Worm (Caenorhabditis elegans): ENCODE measurements around the gene T08G3.13.
A peak's percentile ranks its signal among the peaks of the same experiment; 100 is the strongest.

T08G3.13 gene

ce11 chrV:16435510-16435909, 12.3 kb upstream of the T08G3.13 start, which contains the start of the genes F26D2.13 and F26D2.14:
Gene F26D2.13, minus strand, starts transcription at chrV:16435610.
Gene F26D2.14, plus strand, starts transcription at chrV:16435855.
- no peak for TF ChIP-seq sox-2 (GFP tag; IDR thresholded peaks at IDR 0.05)

ce11 chrV:16437546-16437945, 10.3 kb upstream of the T08G3.13 start, which contains the start of gene F26D2.15:
Gene F26D2.15, plus strand, starts transcription at chrV:16437846.
- no peak for TF ChIP-seq ceh-9 (tag; optimal IDR thresholded peaks at IDR 0.05)
- no peak for TF ChIP-seq K02D7.2 (tag; optimal IDR thresholded peaks at IDR 0.05)
- TF ChIP-seq che-1 (tag; optimal IDR thresholded peaks at IDR 0.05) = no peak
- TF ChIP-seq fkh-10 (GFP tag; optimal IDR thresholded peaks at IDR 0.05) = no peak
- no peak for TF ChIP-seq unc-86 (tag; optimal IDR thresholded peaks at IDR 0.05)
- no peak for TF ChIP-seq Y22D7AL.16 (tag; optimal IDR thresholded peaks at IDR 0.05)
- no peak for TF ChIP-seq C08G9.2 (tag; optimal IDR thresholded peaks at IDR 0.05)

DNA sequence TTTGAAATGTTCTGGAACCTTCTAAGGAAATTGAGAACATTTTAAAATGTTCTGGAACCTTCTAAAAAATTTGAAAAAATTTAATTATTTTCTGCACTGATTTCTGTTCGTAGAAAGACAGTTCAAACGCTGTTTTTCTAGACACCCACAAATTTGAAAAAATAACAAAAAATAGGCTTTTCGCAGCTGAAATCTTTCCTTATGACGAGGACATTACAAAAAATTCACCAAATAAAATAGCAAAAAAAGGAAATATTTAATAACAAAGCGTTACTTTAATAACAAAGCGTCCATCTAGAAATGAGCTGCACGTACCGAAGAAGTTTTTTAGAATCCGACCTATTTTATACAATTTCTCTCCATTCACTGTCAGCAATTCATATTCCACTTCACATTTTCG, 4.2 kb upstream of the T08G3.13 start, which contains the start of gene srh-141:
TSS of gene srh-141 (plus strand) at position 301 of the 400 bp plus-strand sequence.
- TF ChIP-seq elt-2 (tag; optimal IDR thresholded peaks at IDR 0.05) (no peak), hlh-6 (tag; optimal IDR thresholded peaks at IDR 0.05) (no peak), ceh-6 (GFP tag; optimal IDR thresholded peaks at IDR 0.05) (no peak), hlh-30 (tag; optimal IDR thresholded peaks at IDR 0.05; ENCODE audit: insufficient read depth) (no peak), tbx-7 (tag; optimal IDR thresholded peaks at IDR 0.05) (no peak), dve-1 (tag; optimal IDR thresholded peaks at IDR 0.05) (no peak), ceh-14 (tag; optimal IDR thresholded peaks at IDR 0.05) (no peak)

- TF ChIP-seq nhr-232 (tag; optimal IDR thresholded peaks at IDR 0.05) = no peak
- TF ChIP-seq dmd-4 (tag; optimal IDR thresholded peaks at IDR 0.05; ENCODE audit: borderline replicate concordance) = no peak
- no peak for TF ChIP-seq madf-2 (tag; optimal IDR thresholded peaks at IDR 0.05)
- TF ChIP-seq ceh-34 (tag; optimal IDR thresholded peaks at IDR 0.05) = no peak
- no peak for TF ChIP-seq ceh-30 (tag; optimal IDR thresholded peaks at IDR 0.05)
Observed at ce11 chrV:16445676-16446075, 2.2 kb upstream of the T08G3.13 start, which contains the start of gene T08G3.6. Gene T08G3.6, plus strand, starts transcription at chrV:16445976.

DNA sequence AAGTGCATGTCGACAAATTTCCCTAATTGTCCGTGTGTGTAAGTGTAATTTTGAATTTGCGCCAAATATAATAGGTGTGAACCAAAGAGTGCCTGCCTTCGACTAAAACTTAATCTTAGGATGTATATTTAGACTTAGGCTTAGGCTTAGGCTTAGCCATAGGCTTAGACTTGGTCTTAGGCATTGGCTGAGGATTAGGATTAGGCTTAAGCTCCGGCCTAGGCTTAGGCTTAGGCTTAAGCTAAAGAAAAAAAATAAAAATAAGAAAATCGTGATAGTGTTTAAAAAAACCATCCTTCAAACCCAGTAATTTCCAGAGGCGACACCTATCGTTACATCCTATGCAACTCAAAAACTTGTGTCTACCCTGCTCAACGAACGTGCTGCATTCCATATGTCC, 1.6 kb upstream of the T08G3.13 start:
- peak; percentile 70 for TF ChIP-seq dve-1 (tag; optimal IDR thresholded peaks at IDR 0.05)
- no peak for TF ChIP-seq pag-3 (tag; optimal IDR thresholded peaks at IDR 0.05; ENCODE audit: borderline replicate concordance)
- no peak for TF ChIP-seq gmeb-2 (tag; optimal IDR thresholded peaks at IDR 0.05)
- TF ChIP-seq unc-86 (tag; optimal IDR thresholded peaks at IDR 0.05) = no peak
- TF ChIP-seq F13H6.1 (tag; optimal IDR thresholded peaks at IDR 0.05) = no peak
- no peak for TF ChIP-seq ceh-45 (GFP tag; IDR thresholded peaks at IDR 0.05)

DNA sequence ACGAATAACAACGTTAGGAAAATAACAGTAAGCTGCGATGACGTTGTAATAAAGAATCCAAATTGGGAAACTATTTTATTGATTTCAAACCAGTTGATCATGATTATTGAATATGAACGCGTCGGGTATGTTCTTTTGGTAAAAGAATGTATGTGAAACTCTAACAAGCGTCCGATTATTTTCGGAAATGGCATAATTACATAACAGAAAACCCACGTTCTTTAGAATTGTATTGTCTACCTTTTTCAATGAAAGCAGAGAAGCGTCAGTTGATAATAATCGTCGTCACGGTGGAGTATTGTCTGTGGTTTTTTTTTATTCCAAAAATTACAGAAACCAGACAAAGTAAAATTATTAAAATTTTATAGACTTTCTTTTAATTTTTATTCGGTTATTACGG, 7.2 kb downstream of the T08G3.13 start, which contains the start of gene str-14:
TSS of gene str-14 (minus strand) at position 101 of the 400 bp plus-strand sequence.
- TF ChIP-seq F13H6.1 (tag; optimal IDR thresholded peaks at IDR 0.05) (no peak), fkh-10 (GFP tag; optimal IDR thresholded peaks at IDR 0.05) (no peak), pat-9 (tag; optimal IDR thresholded peaks at IDR 0.05) (no peak), lim-6 (tag; optimal IDR thresholded peaks at IDR 0.05) (no peak)

DNA sequence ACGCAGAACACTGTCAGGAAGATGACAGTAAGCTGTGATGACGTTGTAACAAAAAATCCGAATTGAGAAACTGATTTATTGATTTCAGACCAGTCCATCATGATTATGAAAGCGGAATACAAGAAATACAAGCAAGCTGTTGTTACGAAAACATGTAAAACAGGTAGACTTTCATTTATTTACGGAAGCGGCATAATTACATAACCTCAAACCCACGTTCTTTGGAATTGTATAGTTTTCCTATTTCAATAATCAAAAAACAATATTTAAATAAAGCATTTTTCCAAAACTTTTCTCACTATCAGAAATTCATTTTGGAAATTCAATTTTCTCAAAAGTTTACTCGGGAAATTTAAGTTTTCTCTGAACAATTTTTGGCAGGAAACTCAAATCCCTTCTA, 10.9 kb downstream of the T08G3.13 start, which contains the start of gene str-15:
TSS of gene str-15 (minus strand) at position 101 of the 400 bp plus-strand sequence.
- TF ChIP-seq fax-1 (tag; optimal IDR thresholded peaks at IDR 0.05) (no peak), dmd-4 (tag; optimal IDR thresholded peaks at IDR 0.05; ENCODE audit: borderline replicate concordance) (no peak), ceh-18 (tag; optimal IDR thresholded peaks at IDR 0.05) (no peak), ztf-16 (tag; optimal IDR thresholded peaks at IDR 0.05) (no peak), elt-2 (tag; optimal IDR thresholded peaks at IDR 0.05) (no peak), K09A11.1 (tag; optimal IDR thresholded peaks at IDR 0.05; ENCODE audit: insufficient read depth) (no peak), ceh-9 (tag; optimal IDR thresholded peaks at IDR 0.05) (no peak), mec-3 (tag; optimal IDR thresholded peaks at IDR 0.05; ENCODE audit: borderline replicate concordance) (no peak), pha-2 (tag; optimal IDR thresholded peaks at IDR 0.05) (no peak), eyg-1 (tag; optimal IDR thresholded peaks at IDR 0.05) (no peak), syd-9 (tag; optimal IDR thresholded peaks at IDR 0.05) (no peak), rnt-1 (tag; optimal IDR thresholded peaks at IDR 0.05) (no peak), lin-11 (tag; optimal IDR thresholded peaks at IDR 0.05) (no peak), hlh-13 (GFP tag; optimal IDR thresholded peaks at IDR 0.05) (no peak), ceh-14 (tag; optimal IDR thresholded peaks at IDR 0.05) (no peak), unc-42 (tag; optimal IDR thresholded peaks at IDR 0.05) (no peak), npax-4 (tag; optimal IDR thresholded peaks at IDR 0.05) (no peak)
